Worm (Caenorhabditis elegans): Measurements from ENCODE around the gene tomm-7.
A peak's percentile ranks its signal among the peaks of the same experiment; 100 is the strongest.

The tomm-7 gene

DNA sequence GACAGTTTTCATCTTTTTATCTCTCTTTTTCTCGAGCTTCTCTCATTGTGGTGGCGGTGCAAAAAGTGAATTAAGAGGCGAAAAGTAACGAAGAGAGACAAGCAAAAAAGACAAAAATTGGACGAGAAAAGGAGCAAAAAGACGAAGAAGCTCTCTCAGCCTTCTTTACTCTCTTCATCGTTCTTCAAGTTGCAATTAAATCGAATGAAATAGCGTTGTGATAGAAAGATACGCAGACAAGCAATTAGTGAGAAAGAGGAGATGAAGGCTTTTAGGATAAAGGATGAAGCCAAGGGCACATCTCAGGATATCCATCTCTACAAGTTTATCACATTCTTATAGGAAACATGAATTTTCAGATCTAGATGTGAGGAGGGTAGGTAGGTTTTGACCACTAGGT, 11.2 kb upstream of the tomm-7 start:
- TF ChIP-seq lsy-2 (tag; optimal IDR thresholded peaks at IDR 0.05) (peak in 1 of 2 experiments; percentile 22), fkh-10 (GFP tag; optimal IDR thresholded peaks at IDR 0.05) (peak; percentile 17), aha-1 (tag) (peak; percentile 69), egl-43 (GFP tag; IDR thresholded peaks at IDR 0.05) (no peak)

DNA sequence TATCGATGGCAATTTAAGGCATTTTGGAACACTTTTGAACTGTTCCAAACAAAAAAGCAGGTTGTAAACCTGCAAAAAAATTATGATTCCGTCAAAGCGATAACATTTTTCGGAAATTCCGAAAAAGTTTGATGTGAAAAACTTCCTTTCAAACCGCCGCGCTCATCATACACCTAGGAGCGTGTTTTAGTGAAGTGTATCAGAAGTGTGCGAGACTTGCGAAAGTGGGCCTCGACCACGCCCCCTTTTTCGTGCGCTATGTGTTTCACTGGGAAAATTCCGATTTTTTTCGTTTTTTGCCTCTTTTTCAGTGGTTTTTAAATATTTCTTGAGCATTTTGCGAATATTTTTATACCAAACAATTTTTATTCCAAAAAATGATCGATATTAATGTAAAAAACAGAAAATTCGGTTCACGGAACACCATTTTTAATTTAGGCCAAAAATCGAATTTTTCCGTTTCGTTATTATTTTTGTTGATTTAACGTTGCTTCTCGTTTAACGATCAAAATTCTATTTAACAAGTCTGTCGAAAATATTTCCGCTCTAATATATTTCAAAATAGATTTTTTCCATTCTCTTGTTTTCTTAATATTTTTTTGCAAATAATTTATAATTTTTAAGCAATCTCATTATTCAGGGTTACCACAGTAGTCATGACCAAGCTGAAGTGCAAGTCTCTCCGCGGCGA, 4.8 kb upstream of the tomm-7 start, which contains the start of gene rpl-35:
Gene rpl-35 (plus strand): TSS at position 641 of the 691 bp plus-strand sequence.
- peak; percentile 97 for TF ChIP-seq spr-3 (GFP tag; optimal IDR thresholded peaks at IDR 0.05)
- peak; percentile 83 for TF ChIP-seq lir-3 (tag; optimal IDR thresholded peaks at IDR 0.05)
- peak; percentile 86 for TF ChIP-seq nhr-76 (tag; optimal IDR thresholded peaks at IDR 0.05)
- peak; percentile 99 for TF ChIP-seq daf-19 (GFP tag; conservative IDR thresholded peaks at IDR 0.05)
- peak; percentile 87 for TF ChIP-seq pqm-1 (tag; optimal IDR thresholded peaks at IDR 0.05)
- TF ChIP-seq nhr-25 (tag; optimal IDR thresholded peaks at IDR 0.05; ENCODE audit: borderline replicate concordance, insufficient read depth) = peak; percentile 98
- peak; percentile 86; the same call in 1 of the 2 replicates for TF ChIP-seq zip-11 (GFP tag; IDR thresholded peaks at IDR 0.05)
- peak; percentile 98 for TF ChIP-seq D1046.2 (GFP tag; IDR thresholded peaks at IDR 0.05)
- TF ChIP-seq aly-2 (tag; optimal IDR thresholded peaks at IDR 0.05) = peak; percentile 95
- peak; percentile 99 for TF ChIP-seq ceh-20 (GFP tag; IDR thresholded peaks at IDR 0.05)
- peak; percentile 99 for TF ChIP-seq lin-29 (GFP tag; IDR thresholded peaks at IDR 0.05)
- TF ChIP-seq T20F7.1 (GFP tag; optimal IDR thresholded peaks at IDR 0.05) = peak; percentile 99
- peak; percentile 99 for TF ChIP-seq arid-1 (GFP tag; conservative IDR thresholded peaks at IDR 0.05)
- TF ChIP-seq lin-39 (tag; optimal IDR thresholded peaks at IDR 0.05) = peak; percentile 92
- TF ChIP-seq saeg-2 (GFP tag; IDR thresholded peaks at IDR 0.05) = peak; percentile 97
- peak; percentile 99 for TF ChIP-seq fkh-10 (GFP tag; optimal IDR thresholded peaks at IDR 0.05)
- TF ChIP-seq dve-1 (tag; optimal IDR thresholded peaks at IDR 0.05; ENCODE audit: insufficient read depth) = peak; percentile 100
- TF ChIP-seq nhr-6 (tag; optimal IDR thresholded peaks at IDR 0.05) = peak; percentile 99
- TF ChIP-seq mxl-2 (GFP tag; conservative IDR thresholded peaks at IDR 0.05) = peak; percentile 89
- TF ChIP-seq nhr-10 (tag; optimal IDR thresholded peaks at IDR 0.05) = peak; percentile 97
- TF ChIP-seq mdt-29 (GFP tag; IDR thresholded peaks at IDR 0.05) = peak; percentile 98
- TF ChIP-seq lsy-2 (tag; optimal IDR thresholded peaks at IDR 0.05) = peak; percentile 99
- peak; percentile 97 for TF ChIP-seq ces-1 (GFP tag; optimal IDR thresholded peaks at IDR 0.05)
- peak; percentile 99 for TF ChIP-seq nhr-102 (tag; optimal IDR thresholded peaks at IDR 0.05)
- TF ChIP-seq unc-39 (tag; optimal IDR thresholded peaks at IDR 0.05) = no peak
- TF ChIP-seq nhr-41 (GFP tag; IDR thresholded peaks at IDR 0.05) = peak; percentile 99
- TF ChIP-seq dmd-9 (GFP tag; IDR thresholded peaks at IDR 0.05) = peak; percentile 99
- peak; percentile 99 for TF ChIP-seq lin-13 (GFP tag; optimal IDR thresholded peaks at IDR 0.05)
- peak; percentile 85 for TF ChIP-seq nhr-237 (tag; optimal IDR thresholded peaks at IDR 0.05)
- TF ChIP-seq php-3 (GFP tag; IDR thresholded peaks at IDR 0.05) = peak; percentile 99
- TF ChIP-seq madf-5 (GFP tag; IDR thresholded peaks at IDR 0.05) = peak; percentile 95 to 97
- peak; percentile 86 for TF ChIP-seq lim-7 (GFP tag; IDR thresholded peaks at IDR 0.05)
- TF ChIP-seq daf-12 (tag; optimal IDR thresholded peaks at IDR 0.05) = no peak
- peak; percentile 99 for TF ChIP-seq ZK337.2 (GFP tag; IDR thresholded peaks at IDR 0.05)
- TF ChIP-seq sdz-12 (GFP tag; optimal IDR thresholded peaks at IDR 0.05) = peak; percentile 98
- peak; percentile 99 for TF ChIP-seq nhr-77 (tag; optimal IDR thresholded peaks at IDR 0.05)
- peak; percentile 93 for TF ChIP-seq F10B5.3 (tag; optimal IDR thresholded peaks at IDR 0.05)
- peak; percentile 98 for TF ChIP-seq mxl-3 (GFP tag; optimal IDR thresholded peaks at IDR 0.05)
- TF ChIP-seq fos-1 (tag; optimal IDR thresholded peaks at IDR 0.05) = peak; percentile 88
- TF ChIP-seq lin-1 (GFP tag; IDR thresholded peaks at IDR 0.05) = peak; percentile 99
- TF ChIP-seq ztf-7 (tag; optimal IDR thresholded peaks at IDR 0.05) = peak; percentile 93
- peak; percentile 98 for TF ChIP-seq F49E8.2 (tag; optimal IDR thresholded peaks at IDR 0.05; ENCODE audit: borderline replicate concordance)
- TF ChIP-seq hlh-11 (tag; optimal IDR thresholded peaks at IDR 0.05) = peak; percentile 99
- peak; percentile 92 for TF ChIP-seq zfp-2 (tag; optimal IDR thresholded peaks at IDR 0.05)
- no peak; the same call in 1 of the 2 replicates for TF ChIP-seq set-16 (GFP tag; IDR thresholded peaks at IDR 0.05)
- peak; percentile 40 to 95 for TF ChIP-seq mdl-1 (tag; optimal IDR thresholded peaks at IDR 0.05)

All from whole organism, L4 larva.